ENCODE assay signal across 1 fruit fly cellular context in genomic region chr2L:14612998-14613955, dm6.
A peak's percentile ranks its signal among the peaks of the same experiment; 100 is the strongest.
TF ChIP-seq lines count a peak whose summit lies in the region.

No protein-coding gene starts in this region.

TF ChIP-seq in whole organism, embryonic, 481 proteins besides CTCF, POLR2A, EP300 and RAD21 (continued from another document and continues in another):
- TF ChIP-seq eyg (GFP tag; optimal IDR thresholded peaks at IDR 0.05; lab: Kevin White, UChicago), result peak; percentile 13
- peak; percentile 47; the same call in 2 of the 3 replicates for TF ChIP-seq CG2199 (GFP tag; IDR thresholded peaks at IDR 0.05; lab: Robert Waterston, UW)
- TF ChIP-seq slbo (GFP tag; IDR thresholded peaks at IDR 0.05; lab: Robert Waterston, UW), result peak; percentile 71
- TF ChIP-seq cas (GFP tag; IDR thresholded peaks at IDR 0.05; lab: Robert Waterston, UW), result no peak
- TF ChIP-seq Tbp (GFP tag; optimal IDR thresholded peaks at IDR 0.05; lab: Kevin White, UChicago), result no peak
- peak; percentile 61; the same call in 1 of the 2 replicates for TF ChIP-seq CG9215 (GFP tag; IDR thresholded peaks at IDR 0.05; lab: Robert Waterston, UW)
- no peak for TF ChIP-seq aop (GFP tag; IDR thresholded peaks at IDR 0.05; lab: Robert Waterston, UW)
- peak; percentile 60 for TF ChIP-seq D19B (GFP tag; optimal IDR thresholded peaks at IDR 0.05; lab: Kevin White, UChicago)
- TF ChIP-seq CG7271 (tag; optimal IDR thresholded peaks at IDR 0.05; lab: Kevin White, UChicago), result no peak
- no peak for TF ChIP-seq Dll (GFP tag; IDR thresholded peaks at IDR 0.05; lab: Robert Waterston, UW; ENCODE audit: partially characterized antibody)
- no peak for TF ChIP-seq repo (GFP tag; optimal IDR thresholded peaks at IDR 0.05; lab: Kevin White, UChicago)
- TF ChIP-seq CG16815 (GFP tag; optimal IDR thresholded peaks at IDR 0.05; lab: Kevin White, UChicago), result peak; percentile 78
- no peak for TF ChIP-seq CG3726 (GFP tag; IDR thresholded peaks at IDR 0.05; lab: Robert Waterston, UW)
- 0 out of 3 replicates have a peak, but pooled peaks have one; percentile 38 for TF ChIP-seq CG7357 (GFP tag; IDR thresholded peaks at IDR 0.05; lab: Robert Waterston, UW)
- TF ChIP-seq unpg (GFP tag; optimal IDR thresholded peaks at IDR 0.05; lab: Kevin White, UChicago), result peak; percentile 84
- TF ChIP-seq sc (optimal IDR thresholded peaks at IDR 0.05; lab: Kevin White, UChicago), result no peak
- TF ChIP-seq sc (GFP tag; optimal IDR thresholded peaks at IDR 0.05; lab: Kevin White, UChicago), result peak; percentile 72
- TF ChIP-seq CG12155 (GFP tag; optimal IDR thresholded peaks at IDR 0.05; lab: Kevin White, UChicago), result peak; percentile 82
- peak; percentile 82 for TF ChIP-seq bcd (GFP tag; optimal IDR thresholded peaks at IDR 0.05; lab: Kevin White, UChicago)
- TF ChIP-seq ERR (GFP tag; optimal IDR thresholded peaks at IDR 0.05; lab: Kevin White, UChicago), result no peak
- TF ChIP-seq abd-A (tag; optimal IDR thresholded peaks at IDR 0.05; lab: Kevin White, UChicago), result peak; percentile 2
- TF ChIP-seq ATbp (GFP tag; optimal IDR thresholded peaks at IDR 0.05; lab: Kevin White, UChicago), result peak; percentile 66
- peak; percentile 67 for TF ChIP-seq CG34376 (GFP tag; optimal IDR thresholded peaks at IDR 0.05; lab: Kevin White, UChicago)
- no peak for TF ChIP-seq CG13287 (GFP tag; IDR thresholded peaks at IDR 0.05; lab: Robert Waterston, UW; ENCODE audit: partially characterized antibody)
- TF ChIP-seq rib (GFP tag; IDR thresholded peaks at IDR 0.05; lab: Robert Waterston, UW), result no peak
- TF ChIP-seq CG42726 (GFP tag; IDR thresholded peaks at IDR 0.05; lab: Robert Waterston, UW; ENCODE audit: partially characterized antibody), result no peak
- peak; percentile 53 for TF ChIP-seq CG8281 (tag; optimal IDR thresholded peaks at IDR 0.05; lab: Kevin White, UChicago)
- TF ChIP-seq CG6689 (GFP tag; IDR thresholded peaks at IDR 0.05; lab: Robert Waterston, UW), result peak; percentile 76
- TF ChIP-seq CG16779 (GFP tag; IDR thresholded peaks at IDR 0.05; lab: Robert Waterston, UW), result no peak
- TF ChIP-seq cwo (GFP tag; optimal IDR thresholded peaks at IDR 0.05; lab: Kevin White, UChicago), result peak; percentile 88
- TF ChIP-seq Bteb2 (GFP tag; optimal IDR thresholded peaks at IDR 0.05; lab: Kevin White, UChicago), result peak; percentile 62
- peak; percentile 69 for TF ChIP-seq E2f1 (GFP tag; IDR thresholded peaks at IDR 0.05; lab: Robert Waterston, UW)
- TF ChIP-seq Gsc (GFP tag; IDR thresholded peaks at IDR 0.05; lab: Robert Waterston, UW), result no peak
- peak; percentile 54 for TF ChIP-seq Dip3 (GFP tag; optimal IDR thresholded peaks at IDR 0.05; lab: Kevin White, UChicago)
- TF ChIP-seq jing (GFP tag; optimal IDR thresholded peaks at IDR 0.05; lab: Kevin White, UChicago), result peak; percentile 55
- no peak for TF ChIP-seq Poxn (GFP tag; IDR thresholded peaks at IDR 0.05; lab: Robert Waterston, UW)
- no peak for TF ChIP-seq ro (GFP tag; IDR thresholded peaks at IDR 0.05; lab: Robert Waterston, UW)
- TF ChIP-seq CG31224 (GFP tag; IDR thresholded peaks at IDR 0.05; lab: Robert Waterston, UW), result peak; percentile 56
- peak; percentile 78 for TF ChIP-seq scrt (GFP tag; optimal IDR thresholded peaks at IDR 0.05; lab: Kevin White, UChicago)
- TF ChIP-seq zen2 (GFP tag; IDR thresholded peaks at IDR 0.05; lab: Robert Waterston, UW; ENCODE audit: partially characterized antibody), result no peak
- peak; percentile 80 for TF ChIP-seq CG18619 (GFP tag; optimal IDR thresholded peaks at IDR 0.05; lab: Kevin White, UChicago)
- peak in 1 of 2 experiments; percentile 86 for TF ChIP-seq bsh (GFP tag; optimal IDR thresholded peaks at IDR 0.05; lab: Kevin White, UChicago)
- peak; percentile 94 for TF ChIP-seq CG18599 (GFP tag; optimal IDR thresholded peaks at IDR 0.05; lab: Kevin White, UChicago)
- peak; percentile 84 for TF ChIP-seq CG4328 (GFP tag; optimal IDR thresholded peaks at IDR 0.05; lab: Kevin White, UChicago)
- TF ChIP-seq CG8290 (GFP tag; optimal IDR thresholded peaks at IDR 0.05; lab: Kevin White, UChicago), result no peak
- TF ChIP-seq CG8290 (tag; optimal IDR thresholded peaks at IDR 0.05; lab: Kevin White, UChicago), result peak in 1 of 2 experiments; percentile 72
- TF ChIP-seq otp (GFP tag; IDR thresholded peaks at IDR 0.05; lab: Robert Waterston, UW), result peak; percentile 5; the same call in 1 of the 3 replicates
- TF ChIP-seq dpn (GFP tag; optimal IDR thresholded peaks at IDR 0.05; lab: Kevin White, UChicago), result peak in 1 of 2 experiments; percentile 80
- TF ChIP-seq CG7786 (GFP tag; optimal IDR thresholded peaks at IDR 0.05; lab: Kevin White, UChicago), result peak; percentile 44
- TF ChIP-seq sisA (GFP tag; IDR thresholded peaks at IDR 0.05; lab: Robert Waterston, UW), result peak; percentile 66
- TF ChIP-seq al (GFP tag; IDR thresholded peaks at IDR 0.05; lab: Robert Waterston, UW), result peak; percentile 44; the same call in 1 of the 2 replicates
- TF ChIP-seq Xrp1 (GFP tag; IDR thresholded peaks at IDR 0.05; lab: Robert Waterston, UW), result peak; percentile 67
- peak; percentile 53 for TF ChIP-seq oc (tag; optimal IDR thresholded peaks at IDR 0.05; lab: Kevin White, UChicago)
- no peak for TF ChIP-seq Hr39 (optimal IDR thresholded peaks at IDR 0.05; lab: Kevin White, UChicago)
- no peak for TF ChIP-seq Dip2 (GFP tag; IDR thresholded peaks at IDR 0.05; lab: Robert Waterston, UW)
- no peak for TF ChIP-seq Doc2 (GFP tag; IDR thresholded peaks at IDR 0.05; lab: Robert Waterston, UW)
- TF ChIP-seq CG12104 (GFP tag; optimal IDR thresholded peaks at IDR 0.05; lab: Kevin White, UChicago), result peak; percentile 48
- TF ChIP-seq lab (GFP tag; optimal IDR thresholded peaks at IDR 0.05; lab: Kevin White, UChicago), result peak; percentile 88
- TF ChIP-seq CG15011 (GFP tag; optimal IDR thresholded peaks at IDR 0.05; lab: Kevin White, UChicago), result peak; percentile 80
- no peak for TF ChIP-seq D (optimal IDR thresholded peaks at IDR 0.05; lab: Kevin White, UChicago)
- TF ChIP-seq D (GFP tag; optimal IDR thresholded peaks at IDR 0.05; lab: Kevin White, UChicago), result peak; percentile 83
- TF ChIP-seq CG8944 (GFP tag; optimal IDR thresholded peaks at IDR 0.05; lab: Kevin White, UChicago), result no peak
- TF ChIP-seq Optix (GFP tag; IDR thresholded peaks at IDR 0.05; lab: Robert Waterston, UW), result no peak
- TF ChIP-seq fd64A (GFP tag; optimal IDR thresholded peaks at IDR 0.05; lab: Kevin White, UChicago), result no peak
- TF ChIP-seq CG12236 (GFP tag; optimal IDR thresholded peaks at IDR 0.05; lab: Kevin White, UChicago), result peak; percentile 51
- TF ChIP-seq CG2120 (GFP tag; optimal IDR thresholded peaks at IDR 0.05; lab: Kevin White, UChicago), result peak; percentile 88
- TF ChIP-seq CG31388 (GFP tag; optimal IDR thresholded peaks at IDR 0.05; lab: Kevin White, UChicago), result peak; percentile 22
- peak; percentile 92 for TF ChIP-seq CG8924 (tag; optimal IDR thresholded peaks at IDR 0.05; lab: Kevin White, UChicago)
- no peak for TF ChIP-seq HLH4C (GFP tag; IDR thresholded peaks at IDR 0.05; lab: Robert Waterston, UW; ENCODE audit: partially characterized antibody)
- TF ChIP-seq toy (GFP tag; IDR thresholded peaks at IDR 0.05; lab: Robert Waterston, UW), result peak; percentile 35; the same call in 1 of the 2 replicates
- peak; percentile 84 for TF ChIP-seq CG17359 (tag; optimal IDR thresholded peaks at IDR 0.05; lab: Kevin White, UChicago)
- TF ChIP-seq Dek (tag; optimal IDR thresholded peaks at IDR 0.05; lab: Kevin White, UChicago), result peak; percentile 79
- TF ChIP-seq CG3407 (GFP tag; optimal IDR thresholded peaks at IDR 0.05; lab: Kevin White, UChicago), result peak; percentile 42
- peak; percentile 33 for TF ChIP-seq mam (GFP tag; optimal IDR thresholded peaks at IDR 0.05; lab: Kevin White, UChicago)
- TF ChIP-seq gcm2 (GFP tag; optimal IDR thresholded peaks at IDR 0.05; lab: Kevin White, UChicago), result no peak
- TF ChIP-seq inv (GFP tag; IDR thresholded peaks at IDR 0.05; lab: Robert Waterston, UW; ENCODE audit: partially characterized antibody), result no peak
- no peak for TF ChIP-seq Hey (tag; optimal IDR thresholded peaks at IDR 0.05; lab: Kevin White, UChicago)
- TF ChIP-seq CG12071 (GFP tag; optimal IDR thresholded peaks at IDR 0.05; lab: Kevin White, UChicago), result no peak
- peak; percentile 74 for TF ChIP-seq exex (tag; optimal IDR thresholded peaks at IDR 0.05; lab: Kevin White, UChicago)
- peak; percentile 89 for TF ChIP-seq CG13424 (tag; optimal IDR thresholded peaks at IDR 0.05; lab: Kevin White, UChicago)
- TF ChIP-seq Fer3 (tag; optimal IDR thresholded peaks at IDR 0.05; lab: Kevin White, UChicago), result peak; percentile 79
- TF ChIP-seq knrl (GFP tag; IDR thresholded peaks at IDR 0.05; lab: Robert Waterston, UW; ENCODE audit: partially characterized antibody), result no peak
- peak; percentile 85 for TF ChIP-seq CG9437 (GFP tag; optimal IDR thresholded peaks at IDR 0.05; lab: Kevin White, UChicago)
- peak; percentile 61 for TF ChIP-seq Adf1 (GFP tag; IDR thresholded peaks at IDR 0.05; lab: Robert Waterston, UW)
- no peak for TF ChIP-seq prd (optimal IDR thresholded peaks at IDR 0.05; lab: Kevin White, UChicago)
- peak; percentile 73 for TF ChIP-seq prd (GFP tag; IDR thresholded peaks at IDR 0.05; lab: Robert Waterston, UW)
- TF ChIP-seq Sox100B (GFP tag; optimal IDR thresholded peaks at IDR 0.05; lab: Kevin White, UChicago), result peak; percentile 90
- TF ChIP-seq jigr1 (GFP tag; IDR thresholded peaks at IDR 0.05; lab: Robert Waterston, UW), result no peak
- peak; percentile 66 for TF ChIP-seq CG6254 (GFP tag; optimal IDR thresholded peaks at IDR 0.05; lab: Kevin White, UChicago)
- TF ChIP-seq pb (GFP tag; optimal IDR thresholded peaks at IDR 0.05; lab: Kevin White, UChicago), result no peak
- peak; percentile 82 for TF ChIP-seq Abd-B (GFP tag; optimal IDR thresholded peaks at IDR 0.05; lab: Kevin White, UChicago)
- TF ChIP-seq fd96Cb (tag; optimal IDR thresholded peaks at IDR 0.05; lab: Kevin White, UChicago), result peak; percentile 83
- peak; percentile 44 for TF ChIP-seq CG3838 (GFP tag; optimal IDR thresholded peaks at IDR 0.05; lab: Kevin White, UChicago)
- peak; percentile 50; the same call in 1 of the 3 replicates for TF ChIP-seq croc (GFP tag; conservative IDR thresholded peaks at IDR 0.05; lab: Robert Waterston, UW)
- TF ChIP-seq onecut (GFP tag; IDR thresholded peaks at IDR 0.05; lab: Robert Waterston, UW), result peak; percentile 44; the same call in 1 of the 2 replicates
- TF ChIP-seq crc (GFP tag; optimal IDR thresholded peaks at IDR 0.05; lab: Kevin White, UChicago), result no peak
- peak; percentile 89 for TF ChIP-seq Hmr (GFP tag; optimal IDR thresholded peaks at IDR 0.05; lab: Kevin White, UChicago)
- TF ChIP-seq br (optimal IDR thresholded peaks at IDR 0.05; lab: Kevin White, UChicago), result no peak
- TF ChIP-seq BtbVII (GFP tag; optimal IDR thresholded peaks at IDR 0.05; lab: Kevin White, UChicago), result peak; percentile 69
- TF ChIP-seq CG9932 (GFP tag; IDR thresholded peaks at IDR 0.05; lab: Robert Waterston, UW), result peak; percentile 57
- no peak for TF ChIP-seq CG10321 (GFP tag; IDR thresholded peaks at IDR 0.05; lab: Robert Waterston, UW)
- peak; percentile 63 for TF ChIP-seq ttk (GFP tag; IDR thresholded peaks at IDR 0.05; lab: Robert Waterston, UW)
- peak; percentile 89 for TF ChIP-seq CG10979 (tag; optimal IDR thresholded peaks at IDR 0.05; lab: Kevin White, UChicago)
- no peak for TF ChIP-seq zfh2 (GFP tag; optimal IDR thresholded peaks at IDR 0.05; lab: Kevin White, UChicago)
- TF ChIP-seq yki (optimal IDR thresholded peaks at IDR 0.05; lab: Kevin White, UChicago), result no peak
- TF ChIP-seq B-H2 (GFP tag; optimal IDR thresholded peaks at IDR 0.05; lab: Kevin White, UChicago), result peak; percentile 37
- TF ChIP-seq CG6654 (GFP tag; optimal IDR thresholded peaks at IDR 0.05; lab: Kevin White, UChicago), result peak; percentile 58
- no peak for TF ChIP-seq MTF-1 (GFP tag; optimal IDR thresholded peaks at IDR 0.05; lab: Kevin White, UChicago; ENCODE audit: borderline replicate concordance)
- TF ChIP-seq CG15514 (GFP tag; optimal IDR thresholded peaks at IDR 0.05; lab: Kevin White, UChicago), result peak; percentile 55
- peak; percentile 78 for TF ChIP-seq Xbp1 (GFP tag; optimal IDR thresholded peaks at IDR 0.05; lab: Kevin White, UChicago)
- peak; percentile 89 for TF ChIP-seq nmo (GFP tag; optimal IDR thresholded peaks at IDR 0.05; lab: Kevin White, UChicago)
- peak; percentile 83 for TF ChIP-seq Hr3 (GFP tag; optimal IDR thresholded peaks at IDR 0.05; lab: Kevin White, UChicago)
- no peak for TF ChIP-seq CG11398 (GFP tag; optimal IDR thresholded peaks at IDR 0.05; lab: Kevin White, UChicago)
- peak; percentile 73 for TF ChIP-seq CG6683 (GFP tag; optimal IDR thresholded peaks at IDR 0.05; lab: Kevin White, UChicago)
- no peak for TF ChIP-seq nerfin-2 (GFP tag; IDR thresholded peaks at IDR 0.05; lab: Robert Waterston, UW; ENCODE audit: partially characterized antibody)
- no peak; the same call in 1 of the 2 replicates for TF ChIP-seq ara (GFP tag; IDR thresholded peaks at IDR 0.05; lab: Robert Waterston, UW)
- no peak for TF ChIP-seq CG11456 (GFP tag; IDR thresholded peaks at IDR 0.05; lab: Robert Waterston, UW)
- no peak for TF ChIP-seq unc-4 (GFP tag; IDR thresholded peaks at IDR 0.05; lab: Robert Waterston, UW; ENCODE audit: partially characterized antibody)
- TF ChIP-seq shn (GFP tag; optimal IDR thresholded peaks at IDR 0.05; lab: Kevin White, UChicago), result peak; percentile 2
- peak; percentile 67 for TF ChIP-seq kay (GFP tag; optimal IDR thresholded peaks at IDR 0.05; lab: Kevin White, UChicago)
- peak; percentile 88 for TF ChIP-seq Sox102F (GFP tag; optimal IDR thresholded peaks at IDR 0.05; lab: Kevin White, UChicago)
- TF ChIP-seq CG6813 (GFP tag; optimal IDR thresholded peaks at IDR 0.05; lab: Kevin White, UChicago), result peak; percentile 63
- 0 out of 3 replicates have a peak, but pooled peaks have one; percentile 41 for TF ChIP-seq CG11560 (tag; IDR thresholded peaks at IDR 0.05; lab: Robert Waterston, UW)
- peak; percentile 82 for TF ChIP-seq gsb-n (tag; optimal IDR thresholded peaks at IDR 0.05; lab: Kevin White, UChicago)
- no peak for TF ChIP-seq her (GFP tag; optimal IDR thresholded peaks at IDR 0.05; lab: Kevin White, UChicago)
- TF ChIP-seq Myb (GFP tag; optimal IDR thresholded peaks at IDR 0.05; lab: Kevin White, UChicago), result peak; percentile 36
- TF ChIP-seq corto (GFP tag; optimal IDR thresholded peaks at IDR 0.05; lab: Kevin White, UChicago), result peak; percentile 45
- TF ChIP-seq Stat92E (GFP tag; optimal IDR thresholded peaks at IDR 0.05; lab: Kevin White, UChicago), result no peak
- TF ChIP-seq CG8478 (optimal IDR thresholded peaks at IDR 0.05; lab: Kevin White, UChicago), result no peak
- TF ChIP-seq eve (GFP tag; optimal IDR thresholded peaks at IDR 0.05; lab: Kevin White, UChicago), result peak in 1 of 2 experiments; percentile 84
- no peak for TF ChIP-seq CG9876 (GFP tag; optimal IDR thresholded peaks at IDR 0.05; lab: Kevin White, UChicago)
- TF ChIP-seq trem (tag; optimal IDR thresholded peaks at IDR 0.05; lab: Kevin White, UChicago), result peak; percentile 80
